Fruit fly (Drosophila melanogaster): ENCODE results near the gene CG7789.

DNA sequence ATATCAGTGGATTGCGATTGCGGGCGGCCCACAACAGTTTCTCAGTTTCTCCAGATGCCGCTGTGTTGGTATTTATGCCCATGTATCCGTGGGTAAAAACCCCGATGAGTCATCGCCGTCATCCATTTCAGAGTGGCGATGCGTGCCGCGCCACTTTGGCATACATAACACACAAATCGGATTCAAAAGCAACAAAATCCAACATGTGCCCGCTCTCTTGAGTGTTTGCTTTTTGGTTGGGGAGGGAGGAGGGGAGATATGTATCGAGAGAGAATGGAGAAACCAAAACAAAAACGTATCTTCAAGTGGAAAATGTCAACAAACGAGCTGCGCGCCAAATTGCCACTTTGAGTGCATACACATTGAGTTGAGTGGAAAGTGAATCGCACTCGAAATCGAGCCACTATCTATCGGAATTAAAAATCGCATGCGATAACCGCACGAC is 31.3 kb upstream of the CG7789 start:
- TF ChIP-seq Dll (optimal IDR thresholded peaks at IDR 0.05): no peak
- TF ChIP-seq pan (optimal IDR thresholded peaks at IDR 0.05): no peak
- TF ChIP-seq CG8478 (optimal IDR thresholded peaks at IDR 0.05): no peak
- TF ChIP-seq EcR (GFP tag; optimal IDR thresholded peaks at IDR 0.05): no peak
